Fruit fly (Drosophila melanogaster): ENCODE measurements around the gene Setd3.
A peak's percentile ranks its signal among the peaks of the same experiment; 100 is the strongest.

Setd3 gene

dm6 chrX:6968564-6968963 is at the start of gene Setd3 (continued):
- TF ChIP-seq CG9817 (tag; optimal IDR thresholded peaks at IDR 0.05) (no peak), CG18476 (GFP tag; optimal IDR thresholded peaks at IDR 0.05) (no peak), CG16863 (GFP tag; optimal IDR thresholded peaks at IDR 0.05) (no peak), Nf-YC (tag; optimal IDR thresholded peaks at IDR 0.05) (no peak), lab (GFP tag; optimal IDR thresholded peaks at IDR 0.05) (peak; percentile 18), CG13775 (GFP tag; optimal IDR thresholded peaks at IDR 0.05) (no peak), CG17186 (GFP tag; optimal IDR thresholded peaks at IDR 0.05) (no peak), CG11398 (GFP tag; optimal IDR thresholded peaks at IDR 0.05) (no peak), CG12659 (GFP tag; optimal IDR thresholded peaks at IDR 0.05) (peak; percentile 28), CG15514 (GFP tag; optimal IDR thresholded peaks at IDR 0.05) (peak; percentile 34), bowl (GFP tag; IDR thresholded peaks at IDR 0.05) (no peak), lilli (GFP tag; optimal IDR thresholded peaks at IDR 0.05) (no peak), gro (GFP tag; optimal IDR thresholded peaks at IDR 0.05) (no peak), Hmx (GFP tag; optimal IDR thresholded peaks at IDR 0.05) (no peak), yki (optimal IDR thresholded peaks at IDR 0.05) (no peak), Sox102F (GFP tag; optimal IDR thresholded peaks at IDR 0.05) (peak; percentile 18), abd-A (tag; optimal IDR thresholded peaks at IDR 0.05) (no peak), CG11504 (tag; optimal IDR thresholded peaks at IDR 0.05) (no peak), Abd-B (GFP tag; optimal IDR thresholded peaks at IDR 0.05) (no peak), ewg (GFP tag; optimal IDR thresholded peaks at IDR 0.05) (no peak), tap (tag; optimal IDR thresholded peaks at IDR 0.05) (no peak), CG6854 (GFP tag; optimal IDR thresholded peaks at IDR 0.05) (no peak), CG11093 (GFP tag; IDR thresholded peaks at IDR 0.05) (no peak), MESR4 (GFP tag; optimal IDR thresholded peaks at IDR 0.05) (peak; percentile 20), CG9876 (GFP tag; optimal IDR thresholded peaks at IDR 0.05) (no peak), CG4730 (GFP tag; IDR thresholded peaks at IDR 0.05) (no peak), p53 (GFP tag; optimal IDR thresholded peaks at IDR 0.05) (no peak), mam (GFP tag; optimal IDR thresholded peaks at IDR 0.05) (no peak), CG8924 (tag; optimal IDR thresholded peaks at IDR 0.05) (no peak), pita (GFP tag; optimal IDR thresholded peaks at IDR 0.05) (no peak), hkb (optimal IDR thresholded peaks at IDR 0.05) (no peak), hkb (GFP tag; IDR thresholded peaks at IDR 0.05) (no peak), CG4328 (GFP tag; optimal IDR thresholded peaks at IDR 0.05) (no peak), CG14965 (GFP tag; optimal IDR thresholded peaks at IDR 0.05; ENCODE audit: borderline replicate concordance) (no peak), slbo (GFP tag; IDR thresholded peaks at IDR 0.05) (peak; percentile 43; the same call in 1 of the 2 replicates), dmrt99B (tag; optimal IDR thresholded peaks at IDR 0.05) (no peak), Hey (tag; optimal IDR thresholded peaks at IDR 0.05) (no peak), Lim3 (GFP tag; IDR thresholded peaks at IDR 0.05) (no peak), CG12071 (GFP tag; optimal IDR thresholded peaks at IDR 0.05) (no peak), CG8089 (GFP tag; optimal IDR thresholded peaks at IDR 0.05) (no peak), CG3726 (GFP tag; IDR thresholded peaks at IDR 0.05) (no peak), hbn (GFP tag; IDR thresholded peaks at IDR 0.05; ENCODE audit: partially characterized antibody) (no peak), CG12299 (tag; optimal IDR thresholded peaks at IDR 0.05) (no peak), Deaf1 (tag; optimal IDR thresholded peaks at IDR 0.05) (no peak), CG3163 (GFP tag; optimal IDR thresholded peaks at IDR 0.05) (no peak), CG31388 (GFP tag; optimal IDR thresholded peaks at IDR 0.05) (no peak), CG11723 (GFP tag; optimal IDR thresholded peaks at IDR 0.05) (no peak), CkIIα-i1 (GFP tag; IDR thresholded peaks at IDR 0.05) (no peak), kni (GFP tag; optimal IDR thresholded peaks at IDR 0.05) (no peak), dm (GFP tag; optimal IDR thresholded peaks at IDR 0.05) (peak; percentile 55), CG1832 (GFP tag; optimal IDR thresholded peaks at IDR 0.05) (peak; percentile 44), TFAM (GFP tag; optimal IDR thresholded peaks at IDR 0.05) (no peak)
